Worm (Caenorhabditis elegans): Measurements from ENCODE around the gene srlf-26.

The srlf-26 gene

DNA sequence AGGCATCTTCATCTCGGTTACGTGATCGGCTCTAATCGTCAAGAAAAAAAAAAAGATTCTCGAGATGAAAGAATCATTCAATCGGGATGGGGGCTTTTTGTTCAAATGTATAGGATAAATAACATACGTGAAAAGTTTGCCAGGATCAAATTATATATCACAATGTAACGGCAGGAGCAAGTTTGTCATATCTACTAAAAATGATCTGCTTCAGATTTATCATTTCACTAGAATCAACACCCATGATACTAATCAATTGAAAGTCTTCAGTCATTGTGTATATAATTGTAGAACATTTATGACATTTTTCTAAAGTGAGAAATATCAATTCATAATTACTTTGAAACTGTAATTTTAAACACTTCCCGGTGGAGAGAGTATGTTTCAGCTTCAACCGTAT lies 18.2 kb downstream of the srlf-26 start:
- TF ChIP-seq lin-13 (tag; optimal IDR thresholded peaks at IDR 0.05), result no peak
- no peak for TF ChIP-seq ces-1 (GFP tag; optimal IDR thresholded peaks at IDR 0.05)
- no peak for TF ChIP-seq M03D4.4 (tag; optimal IDR thresholded peaks at IDR 0.05)
- no peak for TF ChIP-seq mep-1 (tag; optimal IDR thresholded peaks at IDR 0.05)
- no peak for TF ChIP-seq cnd-1 (tag; optimal IDR thresholded peaks at IDR 0.05)
- no peak for TF ChIP-seq unc-120 (tag; optimal IDR thresholded peaks at IDR 0.05; ENCODE audit: poor library complexity, severe bottlenecking)

DNA sequence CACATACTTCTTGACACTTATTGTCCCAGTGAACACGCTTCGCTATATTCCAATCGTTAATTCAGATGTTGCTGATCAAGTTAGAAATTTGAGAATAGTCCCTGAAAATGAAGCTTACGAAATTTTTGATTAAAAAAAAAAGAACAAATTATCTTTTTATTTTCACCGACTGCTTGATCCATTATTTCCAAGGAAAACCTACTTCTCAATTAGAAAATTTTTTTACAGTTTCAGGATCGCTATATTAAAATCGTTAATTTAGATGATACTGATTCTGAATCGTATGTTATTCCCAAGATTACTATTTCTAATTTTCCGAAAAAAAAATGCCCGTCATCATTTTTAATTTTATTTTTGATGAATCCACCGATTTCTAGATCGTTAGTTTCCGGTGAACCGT lies 19.9 kb downstream of the srlf-26 start, which contains the start of gene T23G4.127:
T23G4.127 (minus strand) TSS at position 101 of the 400 bp plus-strand sequence.
- no peak for TF ChIP-seq unc-39 (tag; optimal IDR thresholded peaks at IDR 0.05)
- no peak for TF ChIP-seq zip-8 (tag; optimal IDR thresholded peaks at IDR 0.05)
- no peak for TF ChIP-seq pha-4 (tag; optimal IDR thresholded peaks at IDR 0.05)
- no peak for TF ChIP-seq sem-2 (GFP tag; optimal IDR thresholded peaks at IDR 0.05)
- no peak for TF ChIP-seq ham-2 (GFP tag; optimal IDR thresholded peaks at IDR 0.05)
- TF ChIP-seq lsy-2 (tag; optimal IDR thresholded peaks at IDR 0.05), result no peak

DNA sequence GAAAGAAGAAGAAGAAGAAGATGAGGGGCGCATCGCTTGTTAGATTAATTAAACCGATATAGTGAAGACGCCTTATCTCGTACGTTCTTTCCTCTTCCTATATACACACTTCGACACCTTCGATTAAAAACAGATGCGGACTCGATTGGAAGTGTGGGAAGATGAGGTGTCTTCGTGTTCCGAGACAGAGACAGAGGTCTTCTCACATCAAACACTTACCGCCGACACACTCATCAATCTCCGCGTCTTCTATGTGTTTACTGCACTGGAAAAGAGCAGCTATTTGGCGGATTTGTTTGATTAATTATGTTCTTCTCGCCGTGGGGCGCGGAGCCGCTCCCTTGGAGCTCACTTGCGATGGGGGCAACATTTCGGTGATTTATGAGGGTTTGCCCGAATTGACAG lies 20.6 kb downstream of the srlf-26 start:
- no peak for TF ChIP-seq lin-32 (GFP tag; optimal IDR thresholded peaks at IDR 0.05)
- TF ChIP-seq drap-1 (GFP tag; optimal IDR thresholded peaks at IDR 0.05), result no peak
- TF ChIP-seq tbx-8 (GFP tag; optimal IDR thresholded peaks at IDR 0.05), result no peak
- no peak for TF ChIP-seq ztf-11 (tag; optimal IDR thresholded peaks at IDR 0.05)
- TF ChIP-seq nhr-76 (tag; optimal IDR thresholded peaks at IDR 0.05), result no peak
- TF ChIP-seq ceh-43 (GFP tag; optimal IDR thresholded peaks at IDR 0.05), result no peak
- no peak for TF ChIP-seq bed-3 (GFP tag; optimal IDR thresholded peaks at IDR 0.05)
- TF ChIP-seq unc-62 (GFP tag; optimal IDR thresholded peaks at IDR 0.05), result peak; percentile 98
- TF ChIP-seq mab-5 (tag; optimal IDR thresholded peaks at IDR 0.05), result peak; percentile 56
- peak; percentile 41 for TF ChIP-seq unc-120 (tag; optimal IDR thresholded peaks at IDR 0.05; ENCODE audit: poor library complexity, severe bottlenecking)
- no peak for TF ChIP-seq ceh-39 (tag; optimal IDR thresholded peaks at IDR 0.05)
- peak; percentile 87 for TF ChIP-seq elt-1 (tag; optimal IDR thresholded peaks at IDR 0.05; ENCODE audit: borderline replicate concordance, insufficient read depth)

DNA sequence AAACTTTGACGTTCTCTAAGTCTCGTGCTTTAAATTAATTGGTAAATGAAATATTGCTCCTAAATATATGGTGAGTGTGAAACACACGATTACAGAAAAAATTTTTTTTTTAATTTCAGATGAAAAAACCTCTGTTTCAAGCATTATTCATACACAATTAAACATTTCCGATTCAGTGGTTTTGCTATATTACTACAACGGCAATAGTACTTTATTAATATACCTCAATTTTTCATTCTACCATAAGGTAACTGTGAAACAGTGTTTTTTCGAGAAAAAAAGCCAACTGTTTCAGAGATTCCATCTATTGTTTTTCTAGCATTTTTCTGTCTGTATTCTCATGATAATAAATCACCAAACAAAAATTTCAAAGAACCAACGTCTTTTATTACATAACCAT lies 22.1 kb downstream of the srlf-26 start:
- TF ChIP-seq nhr-28 (tag; optimal IDR thresholded peaks at IDR 0.05) (no peak), ztf-11 (tag; optimal IDR thresholded peaks at IDR 0.05) (no peak), lin-13 (tag; optimal IDR thresholded peaks at IDR 0.05) (no peak), elt-3 (tag; optimal IDR thresholded peaks at IDR 0.05) (no peak), cnd-1 (tag; optimal IDR thresholded peaks at IDR 0.05) (no peak), ham-2 (GFP tag; optimal IDR thresholded peaks at IDR 0.05) (no peak), flh-1 (GFP tag; optimal IDR thresholded peaks at IDR 0.05) (no peak), unc-120 (tag; optimal IDR thresholded peaks at IDR 0.05; ENCODE audit: poor library complexity, severe bottlenecking) (no peak), unc-39 (tag; optimal IDR thresholded peaks at IDR 0.05) (no peak), nhr-237 (tag; optimal IDR thresholded peaks at IDR 0.05) (no peak), pha-4 (tag; optimal IDR thresholded peaks at IDR 0.05) (no peak), zip-8 (tag; optimal IDR thresholded peaks at IDR 0.05) (no peak), hlh-1 (tag; optimal IDR thresholded peaks at IDR 0.05) (no peak)

DNA sequence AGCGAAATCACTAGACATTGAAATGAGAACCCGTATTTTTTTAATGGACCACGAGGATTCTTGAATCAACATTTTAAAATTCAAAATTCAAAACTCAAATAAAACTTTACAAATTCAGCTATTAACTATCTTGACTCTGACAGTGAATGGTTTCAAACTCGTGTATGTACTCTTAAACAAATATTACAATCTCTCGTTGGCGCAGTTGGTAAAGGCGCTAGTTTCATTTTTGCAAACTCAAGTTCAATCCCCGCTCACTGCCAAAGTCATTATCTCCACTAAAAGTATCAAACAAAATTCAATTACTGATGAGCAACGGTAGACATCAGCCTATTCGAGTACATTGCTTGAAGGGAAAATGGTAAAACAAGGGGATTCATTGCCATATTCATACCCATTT lies 22.7 kb downstream of the srlf-26 start:
- peak; percentile 6 for TF ChIP-seq cnd-1 (tag; optimal IDR thresholded peaks at IDR 0.05)
- no peak for TF ChIP-seq lsy-2 (tag; optimal IDR thresholded peaks at IDR 0.05)

DNA sequence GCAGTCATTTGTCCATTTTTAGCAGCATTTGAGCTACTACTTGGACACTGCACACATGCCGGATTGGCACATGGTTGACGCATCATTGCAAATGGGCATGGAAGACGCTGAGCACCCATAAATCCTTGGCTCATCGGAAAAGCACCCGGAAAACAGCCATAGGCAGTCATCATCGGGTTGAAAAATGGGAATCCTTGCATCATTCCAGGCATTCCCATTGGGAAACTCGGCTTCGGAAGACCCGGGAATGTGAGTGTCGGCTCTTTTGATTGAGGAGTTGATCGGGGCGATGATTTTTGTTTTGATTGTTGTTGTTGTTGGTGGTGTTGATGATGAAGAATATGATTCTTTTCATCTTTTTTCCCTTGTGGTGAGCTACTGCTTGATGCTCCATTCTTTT lies 23.9 kb downstream of the srlf-26 start:
- no peak for TF ChIP-seq lsy-2 (tag; optimal IDR thresholded peaks at IDR 0.05)
- TF ChIP-seq bed-3 (GFP tag; optimal IDR thresholded peaks at IDR 0.05), result no peak
- no peak for TF ChIP-seq nhr-12 (tag; optimal IDR thresholded peaks at IDR 0.05)
- no peak for TF ChIP-seq ceh-83 (GFP tag; optimal IDR thresholded peaks at IDR 0.05)
- TF ChIP-seq elt-3 (tag; optimal IDR thresholded peaks at IDR 0.05), result no peak
- TF ChIP-seq cnd-1 (tag; optimal IDR thresholded peaks at IDR 0.05), result no peak
- TF ChIP-seq lin-32 (GFP tag; optimal IDR thresholded peaks at IDR 0.05), result no peak
- TF ChIP-seq unc-39 (tag; optimal IDR thresholded peaks at IDR 0.05), result no peak
- no peak for TF ChIP-seq nhr-28 (tag; optimal IDR thresholded peaks at IDR 0.05)
- TF ChIP-seq mep-1 (tag; optimal IDR thresholded peaks at IDR 0.05), result no peak
- no peak for TF ChIP-seq mls-2 (tag; optimal IDR thresholded peaks at IDR 0.05)
- TF ChIP-seq snpc-4 (tag; optimal IDR thresholded peaks at IDR 0.05), result no peak
- TF ChIP-seq sptf-1 (tag; optimal IDR thresholded peaks at IDR 0.05), result no peak
- TF ChIP-seq ceh-39 (tag; optimal IDR thresholded peaks at IDR 0.05), result no peak
